Worm (Caenorhabditis elegans) whole organism, L4/young adult: ENCODE results near the gene F54H12.7.

Experiments used
- W03F9.2 ChIP-seq: fragments of 150-350 bp; optimal IDR thresholded peaks from 2 replicates; lab custom pipeline; 2014; ENCODE audit warnings: missing biosample characterization, missing genetic modification characterization
- dao-5 ChIP-seq: sonication (generic microtip); optimal IDR thresholded peaks from 2 replicates; lab custom pipeline; 2016; ENCODE audit warnings: missing genotype, missing genetic modification characterization, moderate library complexity, missing compliant biosample characterization
- him-1 ChIP-seq: sonication (generic microtip); optimal IDR thresholded peaks from 2 replicates; lab custom pipeline; 2016; ENCODE audit warnings: missing genotype, missing genetic modification reagents, missing genetic modification characterization, missing compliant biosample characterization

F54H12.7 gene

DNA sequence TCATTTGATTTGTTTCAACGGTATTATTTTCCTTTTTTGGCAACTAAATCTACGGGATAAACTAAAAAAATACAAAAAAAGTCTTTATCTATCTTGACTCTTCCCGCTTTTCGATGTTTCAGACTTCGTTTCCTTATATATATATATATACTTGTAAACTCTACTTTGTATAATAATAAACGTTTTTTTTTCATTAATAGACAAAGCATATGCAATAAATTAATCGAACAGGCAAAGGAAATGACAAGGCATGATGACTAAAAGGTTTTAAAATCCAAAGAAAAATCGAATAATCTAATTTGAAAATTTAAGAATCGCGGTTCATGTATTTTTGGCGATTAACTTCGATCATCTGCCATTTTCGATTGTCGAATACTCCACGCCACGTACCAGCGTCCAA, 44.4 kb downstream of the F54H12.7 start:
- TF ChIP-seq dao-5 (tag; lab: Kevin White, UChicago) = no peak

DNA sequence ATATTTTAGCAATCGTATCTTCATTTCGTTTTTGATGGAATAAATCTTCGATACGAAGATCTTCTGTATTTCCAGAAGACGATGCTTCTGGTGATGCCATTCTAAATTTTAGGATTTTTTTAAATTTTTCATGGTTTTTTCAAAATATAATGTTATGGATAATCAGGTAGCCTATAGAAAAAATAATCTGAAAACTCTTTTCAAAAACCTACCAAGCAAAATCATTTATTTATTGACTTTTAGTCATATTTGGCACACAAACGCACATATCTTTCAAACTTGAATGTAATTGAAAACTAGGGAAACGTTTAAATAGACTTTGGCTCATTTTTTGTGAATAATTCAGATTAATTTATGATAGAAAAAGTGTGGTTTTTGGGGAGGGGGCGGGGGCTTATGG, 47.3 kb downstream of the F54H12.7 start, which contains the start of gene F44B9.5:
TSS of gene F44B9.5 (minus strand) at position 101 of the 400 bp plus-strand sequence.
- no peak for TF ChIP-seq him-1 (tag; lab: Kevin White, UChicago)
- no peak for TF ChIP-seq W03F9.2 (tag; lab: Kevin White, UChicago)
- no peak for TF ChIP-seq dao-5 (tag; lab: Kevin White, UChicago)

DNA sequence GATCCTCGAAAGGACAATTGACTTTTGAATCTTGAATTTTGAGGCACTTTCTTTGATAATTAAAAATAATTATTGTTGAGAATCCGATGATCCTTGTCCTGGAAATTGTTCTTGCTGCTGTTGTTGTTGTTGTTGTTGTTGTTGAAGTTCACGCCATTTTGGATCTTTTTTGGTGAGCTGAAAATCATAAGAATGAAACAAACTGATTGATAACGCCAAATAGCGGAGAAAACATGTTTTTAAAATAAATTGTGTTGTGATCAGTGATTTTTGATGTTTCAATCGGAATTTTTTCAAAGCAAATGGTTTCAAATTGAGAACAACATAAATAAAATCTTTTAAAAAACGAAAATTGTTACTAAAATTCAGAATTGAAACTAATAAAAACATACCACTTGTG, 47.9 kb downstream of the F54H12.7 start:
- TF ChIP-seq W03F9.2 (tag; lab: Kevin White, UChicago) (no peak), dao-5 (tag; lab: Kevin White, UChicago) (no peak), him-1 (tag; lab: Kevin White, UChicago) (no peak)
